Fruit fly (Drosophila melanogaster) S2 (cell line): Measurements from ENCODE around the gene CG13008.

Source experiments
- CG8478 ChIP-seq: fragments of >200 bp; optimal IDR thresholded peaks from 2 replicates; lab custom pipeline; 2018
- CTCF ChIP-seq, 2 experiments: fragments of >200 bp; optimal IDR thresholded peaks; 2 replicates each; lab custom pipeline; 2018

Gene CG13008

DNA sequence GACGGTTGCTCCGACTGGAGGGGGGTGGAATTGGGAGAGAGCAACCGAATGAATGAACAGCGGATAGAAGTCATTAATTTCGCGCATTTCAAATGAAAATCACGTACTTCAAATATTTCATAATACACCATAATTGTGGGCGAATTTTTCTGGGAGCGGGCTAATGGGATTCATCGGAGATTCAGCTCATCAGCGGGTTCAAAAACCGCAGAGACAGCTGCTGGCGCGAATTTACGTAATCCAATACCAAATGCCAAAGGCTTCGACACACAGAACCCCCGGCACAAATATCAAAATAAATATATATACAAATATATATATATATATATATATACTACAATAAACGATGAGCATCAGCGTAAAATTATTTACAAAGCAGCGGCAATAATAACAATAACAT is 5.5 kb downstream of the CG13008 start:
- TF ChIP-seq CG8478 (lab: Kevin White, UChicago), result no peak
- no peak for TF ChIP-seq CTCF (optimal IDR thresholded peaks at IDR 0.05; lab: Kevin White, UChicago)

DNA sequence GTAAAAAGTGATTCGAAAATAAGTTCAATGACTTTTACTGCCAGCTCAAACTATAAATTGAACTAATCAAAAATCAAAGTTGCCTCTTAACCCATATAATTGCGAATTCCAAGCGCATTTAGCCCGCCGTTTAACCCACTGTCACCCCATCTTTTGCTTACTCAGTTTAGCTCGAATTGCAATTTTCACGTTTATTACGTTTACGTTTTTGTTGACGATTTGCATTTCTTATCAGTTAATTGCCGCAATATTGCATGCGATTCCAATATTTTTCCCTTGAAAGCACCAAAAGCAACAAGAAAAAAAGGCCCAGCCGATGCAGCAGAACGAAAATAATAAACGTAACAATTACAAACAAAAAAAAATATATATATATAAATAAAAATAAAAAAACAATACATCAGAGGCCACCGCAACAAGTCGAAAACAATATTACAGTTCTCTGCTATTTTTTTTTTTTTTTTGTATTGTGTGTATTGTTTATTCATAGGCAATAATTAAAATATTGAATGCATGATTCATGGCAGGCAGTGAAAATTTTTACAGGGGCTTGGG is 7.1 kb downstream of the CG13008 start:
- TF ChIP-seq CTCF (optimal IDR thresholded peaks at IDR 0.05; lab: Kevin White, UChicago) (no peak), CG8478 (lab: Kevin White, UChicago) (no peak)

DNA sequence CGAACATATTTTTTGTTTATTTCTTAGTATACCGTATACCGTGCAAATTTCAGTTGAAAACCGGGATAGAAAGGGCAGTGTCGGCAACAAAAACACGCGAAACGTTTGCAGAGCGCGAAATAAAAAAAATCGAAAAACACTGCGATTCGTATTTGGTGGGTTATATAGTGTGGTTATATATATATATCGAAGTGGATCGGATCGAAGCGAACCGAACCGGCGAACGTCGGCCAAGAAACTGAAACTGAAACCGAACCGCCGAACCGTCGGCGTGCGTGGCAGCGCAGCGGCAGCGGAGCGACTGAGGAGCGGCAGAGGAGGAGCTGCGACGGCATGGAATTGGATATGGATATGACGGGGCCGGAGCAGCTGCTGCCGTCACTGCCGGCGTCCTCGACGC is 10.1 kb downstream of the CG13008 start, which contains the start of the genes CG32572 and CG34325:
Gene CG32572 (plus strand): TSS at position 16 of the 400 bp plus-strand sequence.
Gene CG34325 (minus strand): TSS at position 244 of the 400 bp plus-strand sequence.
- TF ChIP-seq CTCF (optimal IDR thresholded peaks at IDR 0.05; lab: Kevin White, UChicago) (no peak), CG8478 (lab: Kevin White, UChicago) (no peak)

DNA sequence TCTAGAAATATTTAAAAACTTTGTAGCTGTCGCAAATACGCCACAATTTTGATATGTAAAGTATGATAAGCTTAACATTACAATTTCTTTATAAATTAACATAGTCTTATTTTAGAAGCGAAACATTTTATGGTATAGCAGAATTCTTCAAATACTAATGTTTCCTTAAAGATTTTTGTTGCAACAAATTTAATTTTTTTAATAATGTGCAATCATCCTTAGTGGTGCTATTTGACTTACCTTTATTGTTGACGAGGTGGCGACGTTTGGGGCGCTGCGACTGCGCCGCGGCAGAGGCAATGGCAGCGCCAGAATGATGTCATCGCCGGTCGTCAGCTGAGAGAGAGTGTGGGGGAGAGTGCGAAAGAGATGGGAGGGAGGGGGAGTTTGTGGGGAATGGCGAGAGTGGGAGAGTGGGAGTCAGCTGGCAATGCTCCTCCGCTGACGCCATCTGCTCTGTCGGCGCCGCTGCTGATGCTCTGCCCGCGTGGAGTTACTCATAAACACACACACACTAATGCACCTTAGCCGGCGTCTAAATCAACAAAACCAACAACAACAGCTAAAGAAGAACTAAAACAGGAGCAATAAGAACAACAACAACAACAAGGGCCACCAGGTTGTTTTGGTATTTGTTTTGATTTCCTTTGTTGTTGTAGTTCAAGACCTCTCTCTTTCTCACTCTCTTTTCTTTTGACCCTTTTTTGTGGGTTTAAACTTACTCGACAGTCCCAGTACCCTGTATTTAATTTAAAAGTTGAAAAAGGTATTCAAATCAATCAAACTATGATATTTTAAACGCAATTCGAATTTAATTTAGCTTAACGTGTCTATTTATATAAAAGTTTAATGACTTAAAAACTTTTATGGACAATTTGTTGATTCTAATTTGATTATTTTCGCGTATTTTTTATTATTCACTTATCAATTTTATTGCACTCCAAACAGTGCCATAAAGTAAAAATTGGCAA is 12.4 kb downstream of the CG13008 start:
- TF ChIP-seq CG8478 (lab: Kevin White, UChicago), result no peak
- no peak for TF ChIP-seq CTCF (optimal IDR thresholded peaks at IDR 0.05; lab: Kevin White, UChicago)

DNA sequence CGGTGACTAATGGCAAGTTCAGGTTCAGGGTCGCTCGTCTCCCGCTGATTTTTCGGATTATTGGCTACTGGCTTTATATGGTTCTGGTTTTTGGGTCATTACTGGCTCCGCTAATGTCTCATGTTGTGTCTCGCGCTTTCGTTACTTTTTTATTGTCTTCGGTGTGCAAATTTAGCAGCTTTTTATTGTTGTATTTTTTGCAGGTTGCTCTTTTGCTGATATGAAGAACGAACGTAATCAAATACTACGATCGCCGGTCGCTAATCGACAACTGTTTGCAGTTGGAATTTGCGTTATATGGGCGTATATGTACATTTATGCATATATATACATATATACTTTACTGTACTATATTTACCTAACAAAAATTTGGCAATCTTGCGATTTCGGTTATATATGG is 13.4 kb downstream of the CG13008 start:
- TF ChIP-seq CG8478 (lab: Kevin White, UChicago) (no peak), CTCF (optimal IDR thresholded peaks at IDR 0.05; lab: Kevin White, UChicago) (no peak)

DNA sequence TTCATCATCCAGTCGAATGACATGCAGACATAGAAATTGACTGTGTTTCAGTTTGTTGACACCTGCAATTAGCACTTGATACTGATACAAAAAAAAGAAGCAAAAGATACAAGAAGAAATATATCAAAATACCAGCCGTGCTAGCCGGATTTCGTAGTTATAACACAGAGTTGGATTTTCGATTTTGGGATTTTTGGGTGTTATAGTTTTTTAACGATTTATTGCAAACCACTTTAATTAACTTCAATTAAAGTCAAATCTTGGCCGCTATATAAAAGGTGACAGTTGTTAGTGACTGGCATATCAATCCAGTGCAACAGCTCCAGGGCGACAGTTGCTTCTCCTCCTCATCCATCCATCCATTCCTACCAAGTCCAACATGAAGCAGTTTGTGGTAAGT is 19.7 kb downstream of the CG13008 start, which contains the start of gene TwdlX:
Gene TwdlX (plus strand): TSS at position 301 of the 400 bp plus-strand sequence.
- TF ChIP-seq CTCF (optimal IDR thresholded peaks at IDR 0.05; lab: Kevin White, UChicago), result no peak
- no peak for TF ChIP-seq CG8478 (lab: Kevin White, UChicago)

DNA sequence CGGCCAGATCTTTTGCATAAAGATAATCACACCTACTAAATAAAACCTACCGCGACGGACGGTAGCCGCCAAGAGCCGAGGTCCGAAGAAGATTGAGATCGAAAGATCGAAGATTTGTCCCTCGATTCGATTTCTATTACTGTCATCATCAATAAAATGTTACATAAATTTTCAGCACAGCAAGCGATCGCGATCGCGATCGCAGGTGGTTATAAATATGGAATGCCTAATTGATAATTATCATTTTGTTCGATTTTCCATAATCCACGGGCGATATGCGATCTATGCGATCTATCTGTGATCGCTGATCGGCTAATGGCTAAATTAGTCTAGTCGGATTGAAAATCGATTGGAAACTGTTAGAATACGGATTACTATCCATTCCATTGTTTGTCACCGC is 22.1 kb downstream of the CG13008 start:
- no peak for TF ChIP-seq CG8478 (lab: Kevin White, UChicago)
- TF ChIP-seq CTCF (optimal IDR thresholded peaks at IDR 0.05; lab: Kevin White, UChicago), result no peak

DNA sequence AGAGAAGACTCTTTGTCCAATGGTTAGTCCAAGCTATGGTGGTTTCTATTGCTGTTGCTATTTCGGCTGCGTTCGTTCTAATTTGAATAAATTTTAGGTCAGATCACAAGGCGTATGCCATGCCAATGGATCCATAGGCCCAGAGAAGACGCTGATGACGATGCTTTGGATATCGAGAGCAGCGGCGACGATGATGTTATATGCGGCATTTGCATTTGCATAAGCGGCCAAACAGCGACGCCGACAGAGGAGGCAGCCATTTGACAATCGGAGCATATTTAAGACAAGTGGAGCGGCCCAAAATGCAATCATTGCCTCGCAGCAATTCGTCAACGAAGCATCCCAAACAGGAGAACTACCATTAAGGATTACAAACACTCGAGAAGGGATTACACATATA is 23.5 kb downstream of the CG13008 start, which contains the start of gene TwdlY:
Gene TwdlY (plus strand): TSS at position 301 of the 400 bp plus-strand sequence.
- TF ChIP-seq CTCF (optimal IDR thresholded peaks at IDR 0.05; lab: Kevin White, UChicago) (no peak), CG8478 (lab: Kevin White, UChicago) (no peak)

DNA sequence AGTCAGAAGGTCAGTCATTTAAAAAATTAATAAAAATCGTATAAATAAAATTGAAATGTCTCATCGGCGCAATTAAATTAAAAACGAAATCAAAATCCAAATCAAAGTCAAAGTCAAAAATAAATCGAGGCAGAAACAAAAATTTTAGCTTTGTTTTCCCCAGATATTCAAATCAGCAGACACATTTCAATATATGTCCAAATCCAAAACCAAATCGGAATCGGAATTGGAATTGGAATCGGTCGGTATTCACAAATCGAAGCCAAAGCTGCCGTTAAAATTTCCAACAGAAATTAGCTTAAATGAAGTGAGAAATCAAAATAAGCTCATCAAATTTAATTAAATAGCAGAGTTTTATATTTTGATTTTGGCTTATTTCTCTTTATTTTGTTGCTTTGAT is 25.1 kb downstream of the CG13008 start:
- no peak for TF ChIP-seq CG8478 (lab: Kevin White, UChicago)
- no peak for TF ChIP-seq CTCF (optimal IDR thresholded peaks at IDR 0.05; lab: Kevin White, UChicago)

DNA sequence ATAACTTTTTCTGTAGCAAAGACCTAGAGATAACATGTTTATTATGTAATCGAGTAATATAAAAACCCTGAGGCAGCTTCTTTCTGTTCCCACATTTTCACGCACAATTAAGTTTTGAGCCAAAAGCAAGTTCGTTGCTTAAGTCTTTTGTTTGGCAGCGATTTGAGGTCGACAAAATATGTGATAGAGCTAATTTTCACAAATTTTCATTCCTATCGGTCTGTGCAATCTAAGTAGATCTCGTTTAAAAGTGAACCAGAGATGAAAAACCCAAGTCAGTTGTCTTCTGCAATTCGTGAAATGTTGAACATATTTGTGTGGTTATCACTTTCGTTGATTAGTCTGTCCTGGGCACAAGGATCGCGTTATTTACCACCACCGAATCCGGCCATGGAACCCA is 26.8 kb downstream of the CG13008 start, which contains the start of gene TwdlZ:
Gene TwdlZ (plus strand): TSS at position 301 of the 400 bp plus-strand sequence.
- no peak for TF ChIP-seq CTCF (optimal IDR thresholded peaks at IDR 0.05; lab: Kevin White, UChicago)
- no peak for TF ChIP-seq CG8478 (lab: Kevin White, UChicago)

DNA sequence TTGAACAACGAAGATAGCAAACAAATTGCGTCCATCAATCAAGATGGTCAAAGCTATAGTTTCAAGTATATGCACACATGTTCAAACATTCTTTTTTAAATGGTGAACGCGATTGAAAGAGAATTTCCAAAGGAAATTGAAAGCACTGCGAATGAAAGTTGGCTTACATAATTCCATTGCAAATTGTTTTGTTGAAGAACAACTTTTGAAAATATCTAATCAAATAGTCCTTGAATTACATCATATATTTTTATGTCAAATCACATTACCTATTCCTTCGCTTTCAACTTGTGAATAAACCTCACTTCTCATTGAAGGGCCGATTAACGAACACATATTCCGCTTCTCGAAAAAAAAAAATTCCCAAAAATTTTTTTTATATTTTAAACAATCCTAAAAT is 29.5 kb downstream of the CG13008 start, which contains the start of gene CG32568:
Gene CG32568 (plus strand): TSS at position 301 of the 400 bp plus-strand sequence.
- TF ChIP-seq CG8478 (lab: Kevin White, UChicago) (no peak), CTCF (optimal IDR thresholded peaks at IDR 0.05; lab: Kevin White, UChicago) (no peak)

DNA sequence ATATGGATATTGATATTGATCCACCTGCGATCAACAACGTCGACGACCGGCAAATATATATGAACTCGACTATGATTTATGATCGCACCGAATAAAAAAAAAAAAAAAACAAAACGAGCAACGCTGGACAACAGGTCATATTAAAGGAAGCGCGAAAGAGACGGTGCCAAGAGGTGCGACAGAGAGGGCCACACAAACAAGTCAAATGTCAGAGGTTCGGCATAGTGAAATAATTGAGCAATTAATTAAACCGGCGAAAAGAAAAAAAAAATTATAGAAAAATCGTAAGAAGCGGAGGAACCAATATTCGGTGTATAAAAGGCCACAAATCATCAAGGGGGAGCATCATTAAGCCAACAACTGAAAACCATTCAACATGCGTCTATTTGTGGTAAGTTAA is 31.4 kb downstream of the CG13008 start, which contains the start of gene Twdlalpha:
Gene Twdlalpha (plus strand): TSS at position 301 of the 400 bp plus-strand sequence.
- TF ChIP-seq CTCF (optimal IDR thresholded peaks at IDR 0.05; lab: Kevin White, UChicago) (no peak), CG8478 (lab: Kevin White, UChicago) (no peak)

DNA sequence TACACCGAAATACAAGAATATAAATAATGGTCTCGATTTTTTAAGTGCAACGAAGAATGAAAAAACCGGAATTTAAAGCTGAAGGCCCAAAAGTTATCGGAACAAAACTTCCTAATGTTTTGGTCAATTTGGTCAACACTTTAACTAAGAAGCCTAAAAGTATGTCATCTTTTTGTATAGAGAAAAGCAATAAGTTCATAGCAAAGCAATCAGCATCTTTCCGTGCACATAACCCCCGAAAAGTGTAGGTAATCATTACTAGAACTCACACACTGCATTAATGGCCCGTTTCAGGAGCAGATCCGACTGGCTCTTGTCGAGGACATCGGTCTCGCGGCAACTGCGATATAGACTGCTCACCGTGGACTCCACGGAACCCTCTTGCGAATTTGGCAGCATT is 33.2 kb downstream of the CG13008 start:
- TF ChIP-seq CG8478 (lab: Kevin White, UChicago) (no peak), CTCF (optimal IDR thresholded peaks at IDR 0.05; lab: Kevin White, UChicago) (no peak)

DNA sequence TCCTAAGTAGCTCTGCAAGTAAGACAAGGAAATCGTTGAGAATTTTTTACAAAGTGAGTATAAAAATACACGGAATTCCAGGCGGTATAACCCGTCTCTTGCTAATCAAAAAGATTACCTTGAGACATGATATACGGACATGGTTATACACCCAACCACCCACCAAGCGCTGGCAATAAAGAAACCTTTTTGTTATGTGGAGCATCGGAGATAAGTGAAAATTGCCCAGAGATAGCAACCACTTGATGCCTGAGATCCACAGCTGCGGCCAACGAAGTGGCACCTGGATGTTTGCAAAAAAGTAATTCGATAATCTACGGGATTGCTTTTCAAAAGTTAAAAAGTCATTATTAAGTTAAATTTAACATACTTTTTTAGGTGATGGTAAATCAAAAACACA is 34.8 kb downstream of the CG13008 start:
- no peak for TF ChIP-seq CTCF (optimal IDR thresholded peaks at IDR 0.05; lab: Kevin White, UChicago)
- TF ChIP-seq CG8478 (lab: Kevin White, UChicago), result no peak

DNA sequence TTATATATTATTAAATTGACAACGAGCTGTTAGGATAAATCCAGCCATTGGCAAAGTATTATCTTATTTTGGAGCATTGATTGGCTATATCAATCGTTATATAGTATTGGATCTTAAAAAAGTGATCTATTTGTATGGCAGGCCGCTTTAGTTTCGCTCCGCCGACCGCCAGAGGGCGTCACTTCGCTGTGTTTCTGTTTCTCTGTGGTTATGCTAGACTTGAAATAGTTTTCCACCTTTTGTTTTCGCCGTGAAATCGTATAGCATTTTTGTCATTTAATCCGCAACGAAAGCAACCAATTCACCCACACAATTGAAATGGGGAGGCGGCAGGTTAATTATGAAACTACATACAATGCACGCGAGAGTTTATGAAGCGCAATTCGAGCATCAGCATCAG is 35.7 kb downstream of the CG13008 start:
- TF ChIP-seq CTCF (optimal IDR thresholded peaks at IDR 0.05; lab: Kevin White, UChicago) (peak; percentile 87), CG8478 (lab: Kevin White, UChicago) (no peak)
